Worm (Caenorhabditis elegans): Measurements from ENCODE around the gene sra-2.

DNA sequence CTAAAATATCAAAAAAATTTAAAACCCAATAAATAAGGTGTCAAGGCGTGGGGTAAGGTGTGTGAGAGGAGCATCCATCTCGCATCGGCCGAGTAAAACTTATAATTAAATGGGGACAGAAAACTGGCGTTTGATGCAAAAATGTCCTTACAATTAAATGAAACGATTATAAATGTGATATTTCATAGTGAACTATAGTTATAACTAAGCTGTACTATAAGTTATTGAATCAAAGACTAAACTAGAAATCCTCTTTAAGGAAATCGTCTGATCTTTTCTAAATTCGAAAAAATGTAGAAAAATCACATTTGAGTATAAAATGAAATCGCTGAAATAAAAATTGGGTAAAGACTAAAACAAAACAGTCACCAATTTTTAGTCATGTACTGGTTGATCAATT, 22.1 kb downstream of the sra-2 start, which contains the start of gene sra-6:
- TF ChIP-seq him-1 (tag; optimal IDR thresholded peaks at IDR 0.05): no peak
- TF ChIP-seq W03F9.2 (tag; optimal IDR thresholded peaks at IDR 0.05): no peak
- no peak for TF ChIP-seq dao-5 (tag; optimal IDR thresholded peaks at IDR 0.05)

Data from whole organism, L4/young adult.